Fruit fly (Drosophila melanogaster) whole organism, embryonic: ENCODE results near the gene neb.

ENCODE experiments used
- Awh ChIP-seq: fragments of 200-800 bp; sonication (Bioruptor generic); IDR thresholded peaks from 2 replicates; pipeline ENCODE4, ENCODE4 v1.3.6; 2022; ENCODE audit warnings: missing biosample characterization, missing genetic modification characterization
- B-H2 ChIP-seq: fragments of 200-800 bp; sonication (Bioruptor generic); optimal IDR thresholded peaks from 2 replicates; lab custom pipeline; 2018; ENCODE audit warnings: missing biosample characterization, mild to moderate bottlenecking, missing genetic modification characterization
- CG10209 ChIP-seq: fragments of 200-800 bp; sonication (Bioruptor generic); optimal IDR thresholded peaks from 3 replicates; lab custom pipeline; 2017; ENCODE audit warnings: missing biosample characterization, mild to moderate bottlenecking, missing genetic modification characterization, missing genetic modification reagents
- CG10462 ChIP-seq: fragments of 200-800 bp; sonication (Bioruptor generic); optimal IDR thresholded peaks from 2 replicates; lab custom pipeline; 2016; ENCODE audit warnings: missing biosample characterization, missing genetic modification characterization
- CG11398 ChIP-seq: fragments of 200-800 bp; sonication (Bioruptor generic); optimal IDR thresholded peaks from 2 replicates; lab custom pipeline; 2016; ENCODE audit warnings: missing biosample characterization, missing genetic modification characterization
- CG12769 ChIP-seq: fragments of 200-800 bp; sonication (Bioruptor generic); optimal IDR thresholded peaks from 2 replicates; lab custom pipeline; 2019; ENCODE audit warnings: missing biosample characterization, mild to moderate bottlenecking, missing genetic modification characterization, moderate library complexity
- CG12942 ChIP-seq: fragments of 200-800 bp; sonication (Bioruptor generic); optimal IDR thresholded peaks from 3 replicates; lab custom pipeline; 2016; ENCODE audit warnings: missing biosample characterization, missing genetic modification characterization
- CG14860 ChIP-seq: fragments of 200-800 bp; sonication (Bioruptor generic); IDR thresholded peaks from 3 replicates; pipeline ENCODE4 v1.3.6; 2022; ENCODE audit warnings: missing biosample characterization, missing genetic modification characterization; ENCODE audit not compliant: partially characterized antibody
- CG15011 ChIP-seq: fragments of 200-800 bp; sonication (Bioruptor generic); optimal IDR thresholded peaks from 3 replicates; lab custom pipeline; 2018; ENCODE audit warnings: missing biosample characterization, mild to moderate bottlenecking, missing genetic modification characterization
- CG1602 ChIP-seq: fragments of 200-800 bp; sonication (Bioruptor generic); optimal IDR thresholded peaks from 3 replicates; lab custom pipeline; 2016; ENCODE audit warnings: missing biosample characterization, missing genetic modification characterization
- CG17328 ChIP-seq: fragments of 200-800 bp; sonication (Bioruptor generic); IDR thresholded peaks from 2 replicates; pipeline ENCODE4 v1.3.6; 2022; ENCODE audit warnings: missing biosample characterization, missing genetic modification characterization
- CG17829 ChIP-seq: fragments of 200-800 bp; optimal IDR thresholded peaks from 2 replicates; lab custom pipeline; 2019; ENCODE audit warnings: missing biosample characterization, mild to moderate bottlenecking, missing genetic modification characterization, moderate library complexity
- CG2199 ChIP-seq: fragments of 200-800 bp; sonication (Bioruptor generic); IDR thresholded peaks from 3 replicates; pipeline ENCODE4 v1.3.6; 2022; ENCODE audit warnings: missing biosample characterization, missing genetic modification characterization
- CG31365 ChIP-seq: fragments of 200-800 bp; sonication (Bioruptor generic); optimal IDR thresholded peaks from 2 replicates; lab custom pipeline; 2018; ENCODE audit warnings: missing biosample characterization, mild to moderate bottlenecking, missing genetic modification characterization
- CG31388 ChIP-seq: fragments of 200-800 bp; sonication (Bioruptor generic); optimal IDR thresholded peaks from 2 replicates; lab custom pipeline; 2016; ENCODE audit warnings: missing biosample characterization, missing genetic modification characterization
- CG34422 ChIP-seq: fragments of 200-800 bp; sonication (Bioruptor generic); IDR thresholded peaks from 3 replicates; pipeline ENCODE4 v1.3.6; 2022; ENCODE audit warnings: missing biosample characterization, missing genetic modification characterization
- CG4820 ChIP-seq: fragments of 200-800 bp; sonication (Bioruptor generic); optimal IDR thresholded peaks from 3 replicates; lab custom pipeline; 2016; ENCODE audit warnings: missing biosample characterization, missing genetic modification characterization
- CG6683 ChIP-seq: fragments of 200-800 bp; sonication (Bioruptor generic); optimal IDR thresholded peaks from 2 replicates; lab custom pipeline; 2017; ENCODE audit warnings: missing biosample characterization, mild to moderate bottlenecking, missing genetic modification characterization, missing genetic modification reagents
- CG6854 ChIP-seq: fragments of 200-800 bp; sonication (Bioruptor generic); optimal IDR thresholded peaks from 3 replicates; lab custom pipeline; 2017; ENCODE audit warnings: missing biosample characterization, mild to moderate bottlenecking, missing genetic modification characterization
- CG8924 ChIP-seq: fragments of 200-800 bp; optimal IDR thresholded peaks from 3 replicates; lab custom pipeline; 2019; ENCODE audit warnings: missing biosample characterization, mild to moderate bottlenecking, missing genetic modification characterization, moderate library complexity
- HHEX ChIP-seq: fragments of 200-800 bp; sonication (Bioruptor generic); optimal IDR thresholded peaks from 3 replicates; lab custom pipeline; 2017; ENCODE audit warnings: missing biosample characterization, mild to moderate bottlenecking, missing genetic modification characterization, missing genetic modification reagents
- Hmx ChIP-seq: fragments of 200-800 bp; sonication (Bioruptor generic); optimal IDR thresholded peaks from 2 replicates; lab custom pipeline; 2016; ENCODE audit warnings: missing biosample characterization, missing genetic modification characterization
- Hr3 ChIP-seq: fragments of 200-800 bp; sonication (Bioruptor generic); optimal IDR thresholded peaks from 3 replicates; lab custom pipeline; 2016; ENCODE audit warnings: missing biosample characterization, missing genetic modification characterization
- Hr51 ChIP-seq, 2 experiments: fragments of 200-800 bp; sonication (Bioruptor generic); optimal IDR thresholded peaks; 2 replicates in 1 of 2; 3 replicates in 1 of 2; lab custom pipeline; 2016 to 2018; ENCODE audit warnings: missing biosample characterization in 2 of 2, missing genetic modification characterization in 2 of 2, mild to moderate bottlenecking in 1 of 2, moderate library complexity in 1 of 2
- Max ChIP-seq: fragments of 200-800 bp; sonication (Bioruptor generic); optimal IDR thresholded peaks from 2 replicates; lab custom pipeline; 2016; ENCODE audit warnings: missing biosample characterization, mild to moderate bottlenecking, missing genetic modification characterization
- Med ChIP-seq: fragments of 200-800 bp; sonication (Bioruptor generic); peaks from one replicate; lab custom pipeline; 2016; ENCODE audit warnings: missing biosample characterization, missing genetic modification characterization, mild to moderate bottlenecking, inconsistent platforms, moderate library complexity
- Mrtf ChIP-seq: fragments of 200-800 bp; sonication (Bioruptor generic); IDR thresholded peaks from 3 replicates; pipeline ENCODE4 v1.3.6; 2022; ENCODE audit warnings: missing biosample characterization, missing genetic modification characterization
- Optix ChIP-seq: fragments of 200-800 bp; sonication (Bioruptor generic); IDR thresholded peaks from 3 replicates; pipeline ENCODE4 v1.3.6; 2022; ENCODE audit warnings: missing biosample characterization, missing genetic modification characterization
- PHDP ChIP-seq: fragments of 200-800 bp; sonication (Bioruptor generic); optimal IDR thresholded peaks from 3 replicates; lab custom pipeline; 2018; ENCODE audit warnings: missing biosample characterization, mild to moderate bottlenecking, missing genetic modification characterization, moderate library complexity
- Side ChIP-seq: fragments of 200-800 bp; sonication (Bioruptor generic); optimal IDR thresholded peaks from 2 replicates; lab custom pipeline; 2016; ENCODE audit warnings: missing biosample characterization, missing genetic modification characterization
- Ssrp ChIP-seq: fragments of 200-800 bp; sonication (Bioruptor generic); optimal IDR thresholded peaks from 2 replicates; lab custom pipeline; 2018; ENCODE audit warnings: missing biosample characterization, mild to moderate bottlenecking, missing genetic modification characterization, moderate library complexity
- amos ChIP-seq: fragments of 200-800 bp; sonication (Bioruptor generic); IDR thresholded peaks from 2 replicates; pipeline ENCODE4 v1.3.6; 2022; ENCODE audit warnings: missing biosample characterization, missing genetic modification characterization; ENCODE audit not compliant: partially characterized antibody
- cato ChIP-seq: fragments of 200-800 bp; sonication (Bioruptor generic); optimal IDR thresholded peaks from 2 replicates; lab custom pipeline; 2016; ENCODE audit warnings: missing biosample characterization, missing genetic modification characterization, borderline replicate concordance
- caup ChIP-seq: fragments of 200-800 bp; sonication (Bioruptor generic); optimal IDR thresholded peaks from 3 replicates; lab custom pipeline; 2017; ENCODE audit warnings: missing biosample characterization, mild to moderate bottlenecking, missing genetic modification characterization, moderate library complexity; ENCODE audit not compliant: severe bottlenecking
- crp ChIP-seq, 2 experiments: fragments of 200-800 bp; sonication (Bioruptor generic); optimal IDR thresholded peaks; 2 replicates in 1 of 2; 3 replicates in 1 of 2; lab custom pipeline; 2017; ENCODE audit warnings: missing biosample characterization in 2 of 2, missing genetic modification characterization in 2 of 2, mild to moderate bottlenecking in 1 of 2, moderate library complexity in 1 of 2
- cwo ChIP-seq: fragments of 200-800 bp; sonication (Bioruptor generic); optimal IDR thresholded peaks from 3 replicates; lab custom pipeline; 2017; ENCODE audit warnings: missing biosample characterization, missing genetic modification characterization, mild to moderate bottlenecking, moderate library complexity, missing genetic modification reagents
- fd96Cb ChIP-seq: fragments of 200-800 bp; sonication (Bioruptor generic); optimal IDR thresholded peaks from 2 replicates; lab custom pipeline; 2018; ENCODE audit warnings: missing biosample characterization, mild to moderate bottlenecking, missing genetic modification characterization, moderate library complexity
- gce ChIP-seq: fragments of 200-800 bp; sonication (Bioruptor generic); IDR thresholded peaks from 3 replicates; pipeline ENCODE4 v1.3.6; 2022; ENCODE audit warnings: missing biosample characterization, missing genetic modification characterization
- grau ChIP-seq: fragments of 200-800 bp; optimal IDR thresholded peaks from 3 replicates; lab custom pipeline; 2019; ENCODE audit warnings: missing biosample characterization, mild to moderate bottlenecking, missing genetic modification characterization, moderate library complexity
- kay ChIP-seq: fragments of 200-800 bp; sonication (Bioruptor generic); optimal IDR thresholded peaks from 2 replicates; lab custom pipeline; 2016; ENCODE audit warnings: missing biosample characterization, missing genetic modification characterization
- luna ChIP-seq: fragments of 200-800 bp; sonication (Bioruptor generic); optimal IDR thresholded peaks from 2 replicates; lab custom pipeline; 2016; ENCODE audit warnings: missing biosample characterization, missing genetic modification characterization
- phol ChIP-seq: fragments of 200-800 bp; sonication (Bioruptor generic); optimal IDR thresholded peaks from 3 replicates; lab custom pipeline; 2018; ENCODE audit warnings: missing biosample characterization, mild to moderate bottlenecking, missing genetic modification characterization, moderate library complexity
- pros ChIP-seq: fragments of 200-800 bp; sonication (Bioruptor generic); optimal IDR thresholded peaks from 3 replicates; lab custom pipeline; 2019; ENCODE audit warnings: missing biosample characterization, mild to moderate bottlenecking, missing genetic modification characterization, moderate library complexity
- row ChIP-seq: fragments of 200-800 bp; sonication (Bioruptor generic); IDR thresholded peaks from 3 replicates; pipeline ENCODE4 v1.3.6; 2022; ENCODE audit warnings: missing biosample characterization, missing genetic modification characterization
- sd ChIP-seq: fragments of 200-800 bp; sonication (Bioruptor generic); optimal IDR thresholded peaks from 3 replicates; lab custom pipeline; 2018; ENCODE audit warnings: missing biosample characterization, mild to moderate bottlenecking, missing genetic modification characterization, moderate library complexity
- sob ChIP-seq: fragments of 200-800 bp; sonication (Bioruptor generic); IDR thresholded peaks from 2 replicates; pipeline ENCODE4 v1.3.6; 2022; ENCODE audit warnings: missing biosample characterization, missing genetic modification characterization
- sr ChIP-seq: fragments of 200-800 bp; sonication (Bioruptor generic); IDR thresholded peaks from 3 replicates; pipeline ENCODE4 v1.3.6; 2022; ENCODE audit warnings: missing biosample characterization, missing genetic modification characterization
- z ChIP-seq: fragments of 200-800 bp; sonication (Bioruptor generic); IDR thresholded peaks from 3 replicates; pipeline ENCODE4 v1.3.6; 2022; ENCODE audit warnings: missing biosample characterization, missing genetic modification characterization

neb gene

dm6 chr2L:20077423-20078401, 2.2 kb downstream of the neb start (continued):
- TF ChIP-seq fd96Cb (tag; lab: Kevin White, UChicago) (no peak), Med (GFP tag; lab: Kevin White, UChicago) (peak; percentile 33), phol (tag; lab: Kevin White, UChicago) (no peak), Hr51 (GFP tag; optimal IDR thresholded peaks at IDR 0.05; lab: Kevin White, UChicago) (no peak), CG11398 (no peak), caup (GFP tag; lab: Kevin White, UChicago) (no peak), HHEX (GFP tag; lab: Kevin White, UChicago) (no peak), CG17829 (tag; lab: Kevin White, UChicago) (no peak), Mrtf (GFP tag; lab: Robert Waterston, UW) (no peak), Awh (no peak), CG12942 (GFP tag; lab: Kevin White, UChicago) (no peak), CG31388 (GFP tag; lab: Kevin White, UChicago) (no peak), grau (no peak), pros (GFP tag; lab: Kevin White, UChicago) (peak; percentile 23), CG34422 (GFP tag; lab: Robert Waterston, UW) (no peak), row (GFP tag; lab: Robert Waterston, UW) (no peak), cato (GFP tag; lab: Kevin White, UChicago) (no peak), CG4820 (GFP tag; lab: Kevin White, UChicago) (no peak), Hr3 (GFP tag; lab: Kevin White, UChicago) (no peak), amos (GFP tag; lab: Robert Waterston, UW) (no peak), Side (GFP tag; lab: Kevin White, UChicago) (no peak), sob (no peak), sr (GFP tag; lab: Robert Waterston, UW) (no peak), luna (GFP tag; lab: Kevin White, UChicago) (no peak), cwo (GFP tag; lab: Kevin White, UChicago) (peak; percentile 79), crp (GFP tag; optimal IDR thresholded peaks at IDR 0.05; lab: Kevin White, UChicago) (no peak), sd (tag; lab: Kevin White, UChicago) (peak; percentile 78), CG2199 (no peak), CG15011 (GFP tag; lab: Kevin White, UChicago) (peak; percentile 4), Optix (GFP tag; lab: Robert Waterston, UW) (no peak), CG17328 (GFP tag; lab: Robert Waterston, UW) (no peak), CG12769 (no peak), kay (GFP tag; lab: Kevin White, UChicago) (no peak), CG6683 (GFP tag; lab: Kevin White, UChicago) (no peak), CG8924 (tag; lab: Kevin White, UChicago) (peak; percentile 12), Max (GFP tag; lab: Kevin White, UChicago) (no peak), CG6854 (GFP tag; lab: Kevin White, UChicago) (no peak), z (GFP tag; lab: Robert Waterston, UW) (no peak), PHDP (tag; lab: Kevin White, UChicago) (peak; percentile 19), Hmx (GFP tag; lab: Kevin White, UChicago) (no peak), Ssrp (no peak), CG10462 (GFP tag; lab: Kevin White, UChicago) (no peak), CG14860 (GFP tag; lab: Robert Waterston, UW) (no peak), CG10209 (GFP tag; lab: Kevin White, UChicago) (no peak), gce (no peak), CG31365 (no peak), CG1602 (no peak), B-H2 (peak; percentile 23)
